Fruit fly (Drosophila melanogaster) S2 (cell line): ENCODE measurements around the gene CG12691.

Source experiments
- CG8478 ChIP-seq: fragments of >200 bp; optimal IDR thresholded peaks from 2 replicates; lab custom pipeline; 2018
- CTCF ChIP-seq, 2 experiments: fragments of >200 bp; optimal IDR thresholded peaks; 2 replicates each; lab custom pipeline; 2018

The CG12691 gene

dm6 chrX:4277861-4278260 lies 12.0 kb downstream of the CG12691 start, which contains the start of gene CG15578:
Gene CG15578 (minus strand): TSS chrX:4277961.
- TF ChIP-seq CTCF (optimal IDR thresholded peaks at IDR 0.05; lab: Kevin White, UChicago) (no peak), CG8478 (no peak)

- no peak for TF ChIP-seq CTCF (optimal IDR thresholded peaks at IDR 0.05; lab: Kevin White, UChicago)
- no peak for TF ChIP-seq CG8478
Observed at dm6 chrX:4280769-4281168, 14.9 kb downstream of the CG12691 start.

- TF ChIP-seq CTCF (optimal IDR thresholded peaks at IDR 0.05; lab: Kevin White, UChicago) (peak; percentile 81 to 82), CG8478 (no peak)
Observed at dm6 chrX:4293418-4293817, 27.5 kb downstream of the CG12691 start.

dm6 chrX:4302246-4302645 lies 36.3 kb downstream of the CG12691 start, which contains the start of gene CG12692:
Gene CG12692 (minus strand): TSS chrX:4302346.
- TF ChIP-seq CG8478: no peak
- no peak for TF ChIP-seq CTCF (optimal IDR thresholded peaks at IDR 0.05; lab: Kevin White, UChicago)

- TF ChIP-seq CG8478 (no peak), CTCF (optimal IDR thresholded peaks at IDR 0.05; lab: Kevin White, UChicago) (no peak)
Observed at dm6 chrX:4305980-4306379, 40.1 kb downstream of the CG12691 start.

dm6 chrX:4311699-4312098 lies 45.8 kb downstream of the CG12691 start, which contains the start of gene CG15579:
Gene CG15579 (minus strand): TSS chrX:4311799.
- TF ChIP-seq CTCF (optimal IDR thresholded peaks at IDR 0.05; lab: Kevin White, UChicago) (no peak), CG8478 (no peak)
